Fruit fly (Drosophila melanogaster): Measurements from ENCODE around the gene Mdh2.

dm6 chr3R:18196991-18197801 lies 29.0 kb upstream of the Mdh2 start:
- TF ChIP-seq insv (optimal IDR thresholded peaks at IDR 0.05) (no peak), Myc (optimal IDR thresholded peaks at IDR 0.05) (no peak), h (optimal IDR thresholded peaks at IDR 0.05) (no peak), ttk (optimal IDR thresholded peaks at IDR 0.05) (no peak)

Measured in Kc167 (cell line).